Fruit fly (Drosophila melanogaster) S2 (cell line): ENCODE measurements around the gene CG31600.

Experiments
- CG8478 ChIP-seq: fragments of >200 bp; optimal IDR thresholded peaks from 2 replicates; lab custom pipeline; 2018
- CTCF ChIP-seq, 2 experiments: fragments of >200 bp; optimal IDR thresholded peaks; 2 replicates each; lab custom pipeline; 2018

DNA sequence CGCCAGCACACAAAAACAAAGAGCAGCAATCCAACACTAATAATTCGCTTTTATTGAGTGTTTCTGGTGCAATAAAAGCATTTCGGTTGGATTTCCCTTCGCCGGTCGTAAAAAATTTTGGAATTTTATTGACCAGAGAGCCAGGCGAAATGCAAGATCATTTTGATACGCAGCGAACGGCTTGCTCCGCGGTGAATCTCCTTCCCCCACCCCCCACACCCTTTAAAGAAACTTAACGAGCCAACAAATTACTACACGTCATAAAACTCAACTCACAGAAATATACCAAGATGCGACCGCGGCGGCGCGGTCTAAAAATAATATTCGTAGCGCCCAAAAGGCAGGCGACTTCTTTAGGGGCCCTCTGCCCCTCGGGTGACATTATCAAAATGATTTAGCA, 19.1 kb downstream of the CG31600 start:
- no peak for TF ChIP-seq CTCF (optimal IDR thresholded peaks at IDR 0.05; lab: Kevin White, UChicago)
- no peak for TF ChIP-seq CG8478 (lab: Kevin White, UChicago)
